Fruit fly (Drosophila melanogaster) whole organism, embryonic: ENCODE data around the gene trio.

ENCODE experiments used
- Atf6 ChIP-seq: fragments of 200-800 bp; sonication (Bioruptor generic); IDR thresholded peaks from 2 replicates; pipeline ENCODE4 v1.3.6; 2022; ENCODE audit warnings: missing biosample characterization, missing genetic modification characterization
- Blimp-1 ChIP-seq: fragments of 200-800 bp; sonication (Bioruptor generic); optimal IDR thresholded peaks from 3 replicates; lab custom pipeline; 2018; ENCODE audit warnings: missing biosample characterization, missing genetic modification characterization, mild to moderate bottlenecking, moderate library complexity, missing genetic modification reagents
- CG11456 ChIP-seq: fragments of 200-800 bp; sonication (Bioruptor generic); IDR thresholded peaks from 3 replicates; pipeline ENCODE4 v1.3.6; 2022; ENCODE audit warnings: missing biosample characterization, missing genetic modification characterization
- CG11696 ChIP-seq: fragments of 200-800 bp; sonication (Bioruptor generic); IDR thresholded peaks from 2 replicates; pipeline ENCODE4 v1.3.6; 2022; ENCODE audit warnings: missing biosample characterization, missing genetic modification characterization
- CG12769 ChIP-seq: fragments of 200-800 bp; sonication (Bioruptor generic); optimal IDR thresholded peaks from 2 replicates; lab custom pipeline; 2019; ENCODE audit warnings: missing biosample characterization, mild to moderate bottlenecking, missing genetic modification characterization, moderate library complexity
- CG12942 ChIP-seq: fragments of 200-800 bp; sonication (Bioruptor generic); optimal IDR thresholded peaks from 3 replicates; lab custom pipeline; 2016; ENCODE audit warnings: missing biosample characterization, missing genetic modification characterization
- CG13624 ChIP-seq: fragments of 200-800 bp; sonication (Bioruptor generic); optimal IDR thresholded peaks from 2 replicates; lab custom pipeline; 2016; ENCODE audit warnings: missing biosample characterization, missing genetic modification characterization
- CG13775 ChIP-seq: fragments of 200-800 bp; sonication (Bioruptor generic); optimal IDR thresholded peaks from 3 replicates; lab custom pipeline; 2017; ENCODE audit warnings: missing biosample characterization, mild to moderate bottlenecking, missing genetic modification characterization
- CG14441 ChIP-seq: fragments of 200-800 bp; sonication (Bioruptor generic); IDR thresholded peaks from 2 replicates; pipeline ENCODE4 v1.3.6; 2022; ENCODE audit warnings: missing biosample characterization, missing genetic modification characterization
- CG15479 ChIP-seq: fragments of 200-800 bp; sonication (Bioruptor generic); optimal IDR thresholded peaks from 3 replicates; lab custom pipeline; 2019; ENCODE audit warnings: missing biosample characterization, mild to moderate bottlenecking, missing genetic modification characterization, moderate library complexity
- CG15601 ChIP-seq: fragments of 200-800 bp; sonication (Bioruptor generic); optimal IDR thresholded peaks from 3 replicates; lab custom pipeline; 2019; ENCODE audit warnings: missing biosample characterization, mild to moderate bottlenecking, missing genetic modification characterization, moderate library complexity
- CG16813 ChIP-seq: fragments of 200-800 bp; sonication (Bioruptor generic); IDR thresholded peaks from 3 replicates; pipeline ENCODE4 v1.3.6; 2022; ENCODE audit warnings: missing biosample characterization, missing genetic modification characterization; ENCODE audit not compliant: partially characterized antibody
- CG17802 ChIP-seq: fragments of 200-800 bp; sonication (Bioruptor generic); optimal IDR thresholded peaks from 2 replicates; lab custom pipeline; 2018; ENCODE audit warnings: missing biosample characterization, mild to moderate bottlenecking, missing genetic modification characterization, moderate library complexity
- CG17829 ChIP-seq: fragments of 200-800 bp; optimal IDR thresholded peaks from 2 replicates; lab custom pipeline; 2019; ENCODE audit warnings: missing biosample characterization, mild to moderate bottlenecking, missing genetic modification characterization, moderate library complexity
- CG2875 ChIP-seq: fragments of 200-800 bp; sonication (Bioruptor generic); optimal IDR thresholded peaks from 2 replicates; lab custom pipeline; 2017; ENCODE audit warnings: missing biosample characterization, mild to moderate bottlenecking, missing genetic modification characterization, missing genetic modification reagents
- CG34422 ChIP-seq: fragments of 200-800 bp; sonication (Bioruptor generic); IDR thresholded peaks from 3 replicates; pipeline ENCODE4 v1.3.6; 2022; ENCODE audit warnings: missing biosample characterization, missing genetic modification characterization
- CG4820 ChIP-seq: fragments of 200-800 bp; sonication (Bioruptor generic); optimal IDR thresholded peaks from 3 replicates; lab custom pipeline; 2016; ENCODE audit warnings: missing biosample characterization, missing genetic modification characterization
- CG7963 ChIP-seq: fragments of 200-800 bp; sonication (Bioruptor generic); IDR thresholded peaks from 3 replicates; pipeline ENCODE4 v1.3.6; 2022; ENCODE audit warnings: missing biosample characterization, missing genetic modification characterization; ENCODE audit not compliant: partially characterized antibody
- CG7987 ChIP-seq: fragments of 200-800 bp; sonication (Bioruptor generic); optimal IDR thresholded peaks from 2 replicates; lab custom pipeline; 2018; ENCODE audit warnings: missing biosample characterization, mild to moderate bottlenecking, missing genetic modification characterization, moderate library complexity
- CG8281 ChIP-seq: fragments of 200-800 bp; sonication (Bioruptor generic); optimal IDR thresholded peaks from 2 replicates; lab custom pipeline; 2018; ENCODE audit warnings: missing biosample characterization, mild to moderate bottlenecking, missing genetic modification characterization, moderate library complexity
- CG8944 ChIP-seq: fragments of 200-800 bp; sonication (Bioruptor generic); optimal IDR thresholded peaks from 3 replicates; lab custom pipeline; 2016; ENCODE audit warnings: missing biosample characterization, missing genetic modification characterization
- Dip3 ChIP-seq: fragments of 200-800 bp; sonication (Bioruptor generic); optimal IDR thresholded peaks from 3 replicates; lab custom pipeline; 2016; ENCODE audit warnings: missing biosample characterization, missing genetic modification characterization
- Fer3 ChIP-seq: fragments of 200-800 bp; sonication (Bioruptor generic); optimal IDR thresholded peaks from 2 replicates; lab custom pipeline; 2018; ENCODE audit warnings: missing biosample characterization, mild to moderate bottlenecking, missing genetic modification characterization, moderate library complexity
- Gsc ChIP-seq: fragments of 200-800 bp; sonication (Bioruptor generic); IDR thresholded peaks from 2 replicates; pipeline ENCODE4 v1.3.6; 2022; ENCODE audit warnings: missing biosample characterization, missing genetic modification characterization
- Gug ChIP-seq: fragments of 200-800 bp; sonication (Bioruptor generic); IDR thresholded peaks from 4 replicates; pipeline ENCODE4 v1.3.6; 2022; ENCODE audit warnings: missing biosample characterization, missing genetic modification characterization
- MESR4 ChIP-seq: fragments of 200-800 bp; sonication (Bioruptor generic); optimal IDR thresholded peaks from 2 replicates; lab custom pipeline; 2018; ENCODE audit warnings: missing biosample characterization, mild to moderate bottlenecking, missing genetic modification characterization, moderate library complexity
- Mad ChIP-seq: fragments of 200-800 bp; sonication (Bioruptor generic); optimal IDR thresholded peaks from 2 replicates; lab custom pipeline; 2016; ENCODE audit warnings: missing biosample characterization, missing genetic modification characterization
- NK7.1 ChIP-seq: fragments of 200-800 bp; sonication (Bioruptor generic); optimal IDR thresholded peaks from 3 replicates; lab custom pipeline; 2016; ENCODE audit warnings: missing biosample characterization, missing genetic modification characterization
- Opbp ChIP-seq: fragments of 200-800 bp; sonication (Bioruptor generic); IDR thresholded peaks from 3 replicates; pipeline ENCODE4 v1.3.6; 2022; ENCODE audit warnings: missing biosample characterization, missing genetic modification characterization; ENCODE audit not compliant: partially characterized antibody
- Poxn ChIP-seq: fragments of 200-800 bp; sonication (Bioruptor generic); IDR thresholded peaks from 2 replicates; pipeline ENCODE4 v1.3.6; 2022; ENCODE audit warnings: missing biosample characterization, missing genetic modification characterization
- Ravus ChIP-seq: fragments of 200-800 bp; sonication (Bioruptor generic); IDR thresholded peaks from 2 replicates; pipeline ENCODE4 v1.3.6; 2022; ENCODE audit warnings: missing biosample characterization, missing genetic modification characterization
- cg ChIP-seq: fragments of 200-800 bp; sonication (Bioruptor generic); optimal IDR thresholded peaks from 3 replicates; lab custom pipeline; 2019; ENCODE audit warnings: missing biosample characterization, mild to moderate bottlenecking, missing genetic modification characterization, moderate library complexity
- chif ChIP-seq, 2 experiments: fragments of 200-800 bp; sonication (Bioruptor generic); optimal IDR thresholded peaks; 3 replicates each; lab custom pipeline; 2016; ENCODE audit warnings: missing biosample characterization in 2 of 2, missing genetic modification characterization in 2 of 2
- croc ChIP-seq: fragments of 200-800 bp; sonication (Bioruptor generic); conservative IDR thresholded peaks from 3 replicates; pipeline ENCODE4 v1.3.6; 2022; ENCODE audit warnings: missing biosample characterization, missing genetic modification characterization
- ewg ChIP-seq: fragments of 200-800 bp; sonication (Bioruptor generic); optimal IDR thresholded peaks from 3 replicates; lab custom pipeline; 2017; ENCODE audit warnings: mild to moderate bottlenecking, missing biosample characterization, missing genetic modification reagents, missing genetic modification characterization
- fd102C ChIP-seq: fragments of 200-800 bp; sonication (Bioruptor generic); optimal IDR thresholded peaks from 2 replicates; lab custom pipeline; 2018; ENCODE audit warnings: missing biosample characterization, mild to moderate bottlenecking, missing genetic modification characterization, moderate library complexity
- fd3F ChIP-seq: fragments of 200-800 bp; sonication (Bioruptor generic); optimal IDR thresholded peaks from 2 replicates; lab custom pipeline; 2018; ENCODE audit warnings: missing biosample characterization, mild to moderate bottlenecking, missing genetic modification characterization, moderate library complexity
- jumu ChIP-seq: fragments of 200-800 bp; sonication (Bioruptor generic); optimal IDR thresholded peaks from 3 replicates; lab custom pipeline; 2016; ENCODE audit warnings: missing biosample characterization, missing genetic modification characterization
- kni ChIP-seq: fragments of 200-800 bp; sonication (Bioruptor generic); optimal IDR thresholded peaks from 3 replicates; lab custom pipeline; 2017; ENCODE audit warnings: mild to moderate bottlenecking, missing biosample characterization, missing genetic modification reagents, missing genetic modification characterization
- luna ChIP-seq: fragments of 200-800 bp; sonication (Bioruptor generic); optimal IDR thresholded peaks from 2 replicates; lab custom pipeline; 2016; ENCODE audit warnings: missing biosample characterization, missing genetic modification characterization
- oc ChIP-seq: fragments of 200-800 bp; sonication (Bioruptor generic); optimal IDR thresholded peaks from 2 replicates; lab custom pipeline; 2018; ENCODE audit warnings: missing biosample characterization, mild to moderate bottlenecking, missing genetic modification characterization, moderate library complexity
- sc ChIP-seq, 3 experiments: fragments of >200 bp in 2 of 3; fragments of 200-800 bp in 1 of 3; sonication (Bioruptor generic) in 1 of 3; optimal IDR thresholded peaks; 2 replicates in 2 of 3; 3 replicates in 1 of 3; lab custom pipeline; 2017; ENCODE audit warnings: mild to moderate bottlenecking in 1 of 3, missing biosample characterization in 1 of 3, missing genetic modification characterization in 1 of 3, missing genetic modification reagents in 1 of 3
- sd ChIP-seq: fragments of 200-800 bp; sonication (Bioruptor generic); optimal IDR thresholded peaks from 3 replicates; lab custom pipeline; 2018; ENCODE audit warnings: missing biosample characterization, mild to moderate bottlenecking, missing genetic modification characterization, moderate library complexity
- sens ChIP-seq: fragments of 200-800 bp; sonication (Bioruptor generic); peaks from one replicate; lab custom pipeline; 2016; ENCODE audit warnings: missing biosample characterization, missing genetic modification characterization
- sqz ChIP-seq: fragments of 200-800 bp; sonication (Bioruptor generic); optimal IDR thresholded peaks from 3 replicates; lab custom pipeline; 2018; ENCODE audit warnings: missing biosample characterization, mild to moderate bottlenecking, missing genetic modification characterization
- ssp ChIP-seq: fragments of 200-800 bp; sonication (Bioruptor generic); IDR thresholded peaks from 2 replicates; pipeline ENCODE4 v1.3.6; 2022; ENCODE audit warnings: missing biosample characterization, missing genetic modification characterization
- tgo ChIP-seq: fragments of 200-800 bp; sonication (Bioruptor generic); IDR thresholded peaks from 3 replicates; pipeline ENCODE4 v1.3.6; 2022; ENCODE audit warnings: missing biosample characterization, missing genetic modification characterization
- twi ChIP-seq: fragments of 200-800 bp; optimal IDR thresholded peaks from 2 replicates; lab custom pipeline; 2019; ENCODE audit warnings: missing biosample characterization, mild to moderate bottlenecking, missing genetic modification characterization, moderate library complexity
- z ChIP-seq: fragments of 200-800 bp; sonication (Bioruptor generic); IDR thresholded peaks from 3 replicates; pipeline ENCODE4 v1.3.6; 2022; ENCODE audit warnings: missing biosample characterization, missing genetic modification characterization

Gene trio

dm6 chr3L:1029610-1030284 is 4.9 kb downstream of the trio start (continued):
- TF ChIP-seq Gsc (GFP tag; lab: Robert Waterston, UW) (no peak), NK7.1 (GFP tag; lab: Kevin White, UChicago) (no peak), CG15601 (tag; lab: Kevin White, UChicago) (peak; percentile 75), Gug (GFP tag; lab: Robert Waterston, UW) (peak; percentile 64; the same call in 3 of the 4 replicates), fd3F (no peak), CG17802 (tag; lab: Kevin White, UChicago) (peak; percentile 47), z (GFP tag; lab: Robert Waterston, UW) (no peak), sd (tag; lab: Kevin White, UChicago) (no peak), fd102C (GFP tag; lab: Kevin White, UChicago) (no peak), CG13775 (no peak), CG8281 (tag; lab: Kevin White, UChicago) (peak; percentile 13), sqz (GFP tag; lab: Kevin White, UChicago) (peak; percentile 10), CG11696 (peak; percentile 32; the same call in 1 of the 2 replicates), Poxn (no peak), CG16813 (GFP tag; lab: Robert Waterston, UW) (no peak), Atf6 (GFP tag; lab: Robert Waterston, UW) (0 out of 2 replicates have a peak, but pooled peaks have one; percentile 14), jumu (GFP tag; lab: Kevin White, UChicago) (peak; percentile 49), cg (GFP tag; lab: Kevin White, UChicago) (no peak), CG8944 (GFP tag; lab: Kevin White, UChicago) (peak; percentile 32), oc (tag; lab: Kevin White, UChicago) (peak; percentile 72), croc (GFP tag; lab: Robert Waterston, UW) (peak; percentile 68), Blimp-1 (GFP tag; lab: Kevin White, UChicago) (peak; percentile 92), CG17829 (tag; lab: Kevin White, UChicago) (peak; percentile 49), kni (GFP tag; lab: Kevin White, UChicago) (peak; percentile 75), chif (GFP tag; optimal IDR thresholded peaks at IDR 0.05; lab: Kevin White, UChicago) (peak; percentile 61 to 67), ssp (GFP tag; lab: Robert Waterston, UW) (peak; percentile 44; the same call in 1 of the 2 replicates), Fer3 (peak; percentile 27), CG34422 (GFP tag; lab: Robert Waterston, UW) (no peak), CG4820 (GFP tag; lab: Kevin White, UChicago) (peak; percentile 83), Ravus (GFP tag; lab: Robert Waterston, UW) (no peak), Opbp (GFP tag; lab: Robert Waterston, UW) (no peak), CG13624 (no peak), luna (GFP tag; lab: Kevin White, UChicago) (no peak), twi (tag; lab: Kevin White, UChicago) (no peak), tgo (GFP tag; lab: Robert Waterston, UW) (peak; percentile 51; the same call in 2 of the 3 replicates), CG7963 (GFP tag; lab: Robert Waterston, UW) (no peak), sc (optimal IDR thresholded peaks at IDR 0.05; lab: Kevin White, UChicago) (no peak), sc (GFP tag; optimal IDR thresholded peaks at IDR 0.05; lab: Kevin White, UChicago) (peak; percentile 68), Mad (GFP tag; lab: Kevin White, UChicago) (no peak), CG11456 (GFP tag; lab: Robert Waterston, UW) (no peak), CG12769 (tag; lab: Kevin White, UChicago) (no peak), CG7987 (GFP tag; lab: Kevin White, UChicago) (no peak), CG12942 (GFP tag; lab: Kevin White, UChicago) (peak; percentile 1), CG14441 (GFP tag; lab: Robert Waterston, UW) (no peak), sens (GFP tag; lab: Kevin White, UChicago) (peak; percentile 94), CG2875 (GFP tag; lab: Kevin White, UChicago) (peak; percentile 65), ewg (GFP tag; lab: Kevin White, UChicago) (peak; percentile 64), MESR4 (no peak), CG15479 (GFP tag; lab: Kevin White, UChicago) (no peak), Dip3 (GFP tag; lab: Kevin White, UChicago) (peak; percentile 44)
